Worm (Caenorhabditis elegans) whole organism, mixed stage, embryonic: ENCODE results near the gene K09E9.4.

Experiments
- elt-1 ChIP-seq: sonication (generic microtip); optimal IDR thresholded peaks from 2 replicates; lab custom pipeline; 2017; ENCODE audit warnings: missing genetic modification characterization, mild to moderate bottlenecking, missing compliant biosample characterization, antibody characterized with exemption, moderate library complexity, borderline replicate concordance; ENCODE audit not compliant: insufficient read depth
- elt-3 ChIP-seq: fragments of 150-350 bp; optimal IDR thresholded peaks from 2 replicates; lab custom pipeline; 2014; ENCODE audit warnings: missing biosample characterization, missing genetic modification characterization
- flh-1 ChIP-seq: fragments of 200-800 bp; sonication (Bioruptor generic); optimal IDR thresholded peaks from 2 replicates; lab custom pipeline; 2018; ENCODE audit warnings: mild to moderate bottlenecking, missing genetic modification characterization, moderate library complexity, missing compliant biosample characterization
- mep-1 ChIP-seq: fragments of 150-350 bp; optimal IDR thresholded peaks from 2 replicates; lab custom pipeline; 2017; ENCODE audit warnings: missing biosample characterization, missing genetic modification reagents, missing genetic modification characterization, inconsistent platforms
- pha-4 ChIP-seq: fragments of 150-350 bp; optimal IDR thresholded peaks from 2 replicates; lab custom pipeline; 2018; ENCODE audit warnings: missing biosample characterization, missing genetic modification reagents, missing genetic modification characterization
- sptf-1 ChIP-seq: sonication (generic microtip); optimal IDR thresholded peaks from 2 replicates; lab custom pipeline; 2017; ENCODE audit warnings: mild to moderate bottlenecking, missing genetic modification characterization, moderate library complexity, missing compliant biosample characterization

DNA sequence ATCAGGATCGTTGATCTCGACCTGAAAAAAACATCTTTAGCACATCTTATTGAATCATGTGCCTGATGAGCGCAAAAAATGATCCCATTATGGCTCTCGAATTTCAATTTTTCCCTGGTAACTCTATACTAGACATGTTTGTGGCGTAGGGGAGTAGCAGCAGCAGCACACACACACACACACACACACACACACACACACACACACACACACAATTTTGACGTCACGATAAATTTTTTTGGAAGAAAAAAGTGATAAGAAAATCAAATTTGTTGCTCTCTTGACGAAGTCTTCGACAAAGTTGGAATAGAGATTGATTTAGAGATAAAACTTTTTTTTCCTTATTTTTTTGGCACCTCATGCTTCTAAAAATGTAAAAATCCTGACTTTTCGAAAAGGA, 625 bp downstream of the K09E9.4 start:
- TF ChIP-seq sptf-1 (no peak), flh-1 (no peak), pha-4 (tag; lab: Kevin White, UChicago) (no peak), mep-1 (tag; lab: Kevin White, UChicago) (no peak), elt-1 (tag; lab: Kevin White, UChicago) (no peak), elt-3 (tag; lab: Kevin White, UChicago) (no peak)
